Worm (Caenorhabditis elegans): ENCODE data around the gene W06F12.3.

- TF ChIP-seq nhr-67 (tag; optimal IDR thresholded peaks at IDR 0.05), result no peak
- no peak for TF ChIP-seq ztf-11 (tag; optimal IDR thresholded peaks at IDR 0.05)
- TF ChIP-seq pqm-1 (tag; optimal IDR thresholded peaks at IDR 0.05), result no peak
- no peak for TF ChIP-seq lin-39 (tag; optimal IDR thresholded peaks at IDR 0.05)
These were observed 12.9 kb upstream of the W06F12.3 start for ce11 chrIII:13721944-13722343.

Measured in whole organism, L3 larva.